Worm (Caenorhabditis elegans) whole organism, mixed stage, embryonic: ENCODE results near the gene Y38H6C.18.
"Not testable (repeated sequence)": the region's sequence is repeated elsewhere in the genome, so short reads cannot be mapped to it uniquely, and the experiment has no call there.

Source experiments
- M03D4.4 ChIP-seq: sonication (generic microtip); optimal IDR thresholded peaks from 2 replicates; lab custom pipeline; 2017; ENCODE audit warnings: mild to moderate bottlenecking, missing genetic modification characterization, missing compliant biosample characterization
- bed-3 ChIP-seq: fragments of 200-800 bp; sonication (Bioruptor generic); optimal IDR thresholded peaks from 3 replicates; lab custom pipeline; 2018; ENCODE audit warnings: mild to moderate bottlenecking, missing genetic modification characterization, moderate library complexity, missing compliant biosample characterization
- blmp-1 ChIP-seq: fragments of 150-350 bp; optimal IDR thresholded peaks from 2 replicates; lab custom pipeline; 2014; ENCODE audit warnings: missing biosample characterization, missing genetic modification characterization
- ceh-39 ChIP-seq: fragments of 150-350 bp; optimal IDR thresholded peaks from 2 replicates; lab custom pipeline; 2014; ENCODE audit warnings: missing biosample characterization, missing genetic modification characterization
- ceh-43 ChIP-seq: fragments of 200-800 bp; sonication (Bioruptor generic); optimal IDR thresholded peaks from 2 replicates; lab custom pipeline; 2018; ENCODE audit warnings: mild to moderate bottlenecking, missing genetic modification characterization, moderate library complexity, missing compliant biosample characterization
- ceh-83 ChIP-seq: fragments of 200-800 bp; sonication (Bioruptor generic); optimal IDR thresholded peaks from 2 replicates; lab custom pipeline; 2018; ENCODE audit warnings: mild to moderate bottlenecking, missing genetic modification characterization, missing compliant biosample characterization
- ces-1 ChIP-seq: fragments of 150-350 bp; optimal IDR thresholded peaks from 2 replicates; lab custom pipeline; 2014; ENCODE audit warnings: missing biosample characterization, missing genetic modification reagents, missing genetic modification characterization
- cnd-1 ChIP-seq: fragments of 200-800 bp; sonication (Bioruptor generic); optimal IDR thresholded peaks from 2 replicates; lab custom pipeline; 2018; ENCODE audit warnings: mild to moderate bottlenecking, missing genetic modification characterization, missing compliant biosample characterization
- drap-1 ChIP-seq: fragments of 200-800 bp; sonication (Bioruptor generic); optimal IDR thresholded peaks from 3 replicates; lab custom pipeline; 2018; ENCODE audit warnings: mild to moderate bottlenecking, missing genetic modification characterization, missing compliant biosample characterization
- elt-1 ChIP-seq: sonication (generic microtip); optimal IDR thresholded peaks from 2 replicates; lab custom pipeline; 2017; ENCODE audit warnings: missing genetic modification characterization, mild to moderate bottlenecking, missing compliant biosample characterization, antibody characterized with exemption, moderate library complexity, borderline replicate concordance; ENCODE audit not compliant: insufficient read depth
- elt-3 ChIP-seq: fragments of 150-350 bp; optimal IDR thresholded peaks from 2 replicates; lab custom pipeline; 2014; ENCODE audit warnings: missing biosample characterization, missing genetic modification characterization
- flh-1 ChIP-seq: fragments of 200-800 bp; sonication (Bioruptor generic); optimal IDR thresholded peaks from 2 replicates; lab custom pipeline; 2018; ENCODE audit warnings: mild to moderate bottlenecking, missing genetic modification characterization, moderate library complexity, missing compliant biosample characterization
- ham-2 ChIP-seq: fragments of 200-800 bp; sonication (Bioruptor generic); optimal IDR thresholded peaks from 2 replicates; lab custom pipeline; 2018; ENCODE audit warnings: mild to moderate bottlenecking, missing genetic modification characterization, missing compliant biosample characterization
- hlh-1 ChIP-seq: fragments of 150-350 bp; optimal IDR thresholded peaks from 2 replicates; lab custom pipeline; 2014; ENCODE audit warnings: missing biosample characterization, missing genetic modification reagents, missing genetic modification characterization
- lin-13 ChIP-seq: fragments of 150-350 bp; optimal IDR thresholded peaks from 2 replicates; lab custom pipeline; 2014; ENCODE audit warnings: missing biosample characterization, missing genetic modification characterization
- lin-32 ChIP-seq: fragments of 200-800 bp; sonication (Bioruptor generic); optimal IDR thresholded peaks from 2 replicates; lab custom pipeline; 2018; ENCODE audit warnings: mild to moderate bottlenecking, missing genetic modification characterization, missing compliant biosample characterization
- lsy-2 ChIP-seq: fragments of 150-350 bp; optimal IDR thresholded peaks from 2 replicates; lab custom pipeline; 2014; ENCODE audit warnings: missing biosample characterization, missing genetic modification characterization
- mab-5 ChIP-seq: fragments of 150-350 bp; optimal IDR thresholded peaks from 2 replicates; lab custom pipeline; 2014; ENCODE audit warnings: missing biosample characterization, missing genetic modification characterization
- mep-1 ChIP-seq: fragments of 150-350 bp; optimal IDR thresholded peaks from 2 replicates; lab custom pipeline; 2017; ENCODE audit warnings: missing biosample characterization, missing genetic modification reagents, missing genetic modification characterization, inconsistent platforms
- nhr-12 ChIP-seq: fragments of 150-350 bp; optimal IDR thresholded peaks from 2 replicates; lab custom pipeline; 2014; ENCODE audit warnings: missing biosample characterization, missing genetic modification characterization
- nhr-2 ChIP-seq: fragments of 150-350 bp; optimal IDR thresholded peaks from 2 replicates; lab custom pipeline; 2014; ENCODE audit warnings: missing biosample characterization, missing genetic modification characterization
- nhr-237 ChIP-seq: fragments of 150-350 bp; optimal IDR thresholded peaks from 2 replicates; lab custom pipeline; 2014; ENCODE audit warnings: missing biosample characterization, missing genetic modification characterization
- nhr-28 ChIP-seq: fragments of 150-350 bp; optimal IDR thresholded peaks from 2 replicates; lab custom pipeline; 2014; ENCODE audit warnings: missing biosample characterization, missing genetic modification characterization
- nhr-76 ChIP-seq: sonication (generic microtip); optimal IDR thresholded peaks from 2 replicates; lab custom pipeline; 2017; ENCODE audit warnings: missing biosample characterization, missing genetic modification characterization
- pha-4 ChIP-seq: fragments of 150-350 bp; optimal IDR thresholded peaks from 2 replicates; lab custom pipeline; 2018; ENCODE audit warnings: missing biosample characterization, missing genetic modification reagents, missing genetic modification characterization
- sem-2 ChIP-seq: fragments of 200-800 bp; sonication (Bioruptor generic); optimal IDR thresholded peaks from 2 replicates; lab custom pipeline; 2018; ENCODE audit warnings: mild to moderate bottlenecking, missing genetic modification characterization, missing compliant biosample characterization
- sptf-1 ChIP-seq: sonication (generic microtip); optimal IDR thresholded peaks from 2 replicates; lab custom pipeline; 2017; ENCODE audit warnings: mild to moderate bottlenecking, missing genetic modification characterization, moderate library complexity, missing compliant biosample characterization
- tbx-8 ChIP-seq: fragments of 200-800 bp; sonication (Bioruptor generic); optimal IDR thresholded peaks from 2 replicates; lab custom pipeline; 2018; ENCODE audit warnings: mild to moderate bottlenecking, missing genetic modification characterization, moderate library complexity, missing compliant biosample characterization
- unc-39 ChIP-seq: fragments of 150-350 bp; optimal IDR thresholded peaks from 2 replicates; lab custom pipeline; 2014; ENCODE audit warnings: missing biosample characterization, missing genetic modification characterization
- unc-62 ChIP-seq: fragments of 150-350 bp; optimal IDR thresholded peaks from 2 replicates; lab custom pipeline; 2014; ENCODE audit warnings: missing biosample characterization, missing genetic modification reagents, missing genetic modification characterization
- zip-8 ChIP-seq: fragments of 150-350 bp; optimal IDR thresholded peaks from 2 replicates; lab custom pipeline; 2014; ENCODE audit warnings: missing biosample characterization, missing genetic modification characterization
- ztf-11 ChIP-seq: fragments of 150-350 bp; optimal IDR thresholded peaks from 2 replicates; lab custom pipeline; 2014; ENCODE audit warnings: missing biosample characterization, missing genetic modification characterization

The Y38H6C.18 gene

ce11 chrV:20564054-20564453 lies 17.1 kb upstream of the Y38H6C.18 start, which contains the start of gene F26F2.13:
Gene F26F2.13 (plus strand): TSS chrV:20564354.
- not testable (repeated sequence) for TF ChIP-seq hlh-1 (tag; lab: Kevin White, UChicago); nhr-2 (tag; lab: Kevin White, UChicago); ham-2
- TF ChIP-seq, all 35 proteins: peak for 0; not testable (repeated sequence) for 35

ce11 chrV:20561795-20562194 lies 14.8 kb upstream of the Y38H6C.18 start, which contains the start of gene F26F2.1:
Gene F26F2.1 (minus strand): TSS chrV:20561895.
- TF ChIP-seq ceh-83 (GFP tag; lab: Kevin White, UChicago) = no peak
- TF ChIP-seq mep-1 (tag; lab: Kevin White, UChicago) = no peak
- no peak for TF ChIP-seq unc-62 (GFP tag; lab: Kevin White, UChicago)
- TF ChIP-seq sptf-1 (tag; lab: Kevin White, UChicago) = no peak
- no peak for TF ChIP-seq ham-2
- TF ChIP-seq elt-1 (tag; lab: Kevin White, UChicago) = no peak
- TF ChIP-seq M03D4.4 (tag; lab: Kevin White, UChicago) = no peak
- TF ChIP-seq tbx-8 (GFP tag; lab: Kevin White, UChicago) = no peak
- TF ChIP-seq bed-3 (GFP tag; lab: Kevin White, UChicago) = no peak
- TF ChIP-seq zip-8 = no peak
- TF ChIP-seq flh-1 = no peak
- TF ChIP-seq sem-2 (GFP tag; lab: Kevin White, UChicago) = no peak
- TF ChIP-seq lin-13 (tag; lab: Kevin White, UChicago) = no peak
- TF ChIP-seq nhr-237 (tag; lab: Kevin White, UChicago) = no peak
- no peak for TF ChIP-seq ztf-11 (tag; lab: Kevin White, UChicago)

ce11 chrV:20558270-20558669 lies 11.3 kb upstream of the Y38H6C.18 start, which contains the start of gene abf-4:
Gene abf-4 (minus strand): TSS chrV:20558370.
- TF ChIP-seq nhr-28 (tag; lab: Kevin White, UChicago) = no peak
- TF ChIP-seq nhr-76 = no peak
- no peak for TF ChIP-seq lsy-2 (tag; lab: Kevin White, UChicago)
- TF ChIP-seq ceh-39 (tag; lab: Kevin White, UChicago) = no peak
- no peak for TF ChIP-seq elt-3 (tag; lab: Kevin White, UChicago)
- no peak for TF ChIP-seq unc-62 (GFP tag; lab: Kevin White, UChicago)
- TF ChIP-seq zip-8 = no peak
- no peak for TF ChIP-seq elt-1 (tag; lab: Kevin White, UChicago)
- no peak for TF ChIP-seq sem-2 (GFP tag; lab: Kevin White, UChicago)
- no peak for TF ChIP-seq ceh-43 (GFP tag; lab: Kevin White, UChicago)
- TF ChIP-seq mep-1 (tag; lab: Kevin White, UChicago) = no peak
- TF ChIP-seq M03D4.4 (tag; lab: Kevin White, UChicago) = no peak
- no peak for TF ChIP-seq tbx-8 (GFP tag; lab: Kevin White, UChicago)
- no peak for TF ChIP-seq ham-2
- no peak for TF ChIP-seq pha-4 (tag; lab: Kevin White, UChicago)
- no peak for TF ChIP-seq drap-1 (GFP tag; lab: Kevin White, UChicago)
- TF ChIP-seq ces-1 (GFP tag; lab: Kevin White, UChicago) = no peak

ce11 chrV:20556260-20556659 lies 9.3 kb upstream of the Y38H6C.18 start, which contains the start of gene Y38H6C.23:
Gene Y38H6C.23 (minus strand): TSS chrV:20556360.
- TF ChIP-seq ceh-43 (GFP tag; lab: Kevin White, UChicago) = no peak
- TF ChIP-seq ham-2 = no peak
- no peak for TF ChIP-seq M03D4.4 (tag; lab: Kevin White, UChicago)
- no peak for TF ChIP-seq flh-1
- TF ChIP-seq sem-2 (GFP tag; lab: Kevin White, UChicago) = no peak
- TF ChIP-seq nhr-76 = no peak
- no peak for TF ChIP-seq lsy-2 (tag; lab: Kevin White, UChicago)
- TF ChIP-seq ztf-11 (tag; lab: Kevin White, UChicago) = no peak
- no peak for TF ChIP-seq unc-39 (tag; lab: Kevin White, UChicago)
- no peak for TF ChIP-seq sptf-1 (tag; lab: Kevin White, UChicago)
- TF ChIP-seq nhr-237 (tag; lab: Kevin White, UChicago) = no peak
- no peak for TF ChIP-seq cnd-1 (tag; lab: Kevin White, UChicago)
- no peak for TF ChIP-seq hlh-1 (tag; lab: Kevin White, UChicago)
- no peak for TF ChIP-seq lin-32 (GFP tag; lab: Kevin White, UChicago)
- TF ChIP-seq, all 35 proteins: peak for 0

- TF ChIP-seq nhr-28 (tag; lab: Kevin White, UChicago) (no peak), drap-1 (GFP tag; lab: Kevin White, UChicago) (no peak), blmp-1 (tag; lab: Kevin White, UChicago) (no peak), bed-3 (GFP tag; lab: Kevin White, UChicago) (no peak), lin-32 (GFP tag; lab: Kevin White, UChicago) (no peak), unc-62 (GFP tag; lab: Kevin White, UChicago) (no peak), mep-1 (tag; lab: Kevin White, UChicago) (no peak), lin-13 (tag; lab: Kevin White, UChicago) (no peak), ceh-83 (GFP tag; lab: Kevin White, UChicago) (no peak), sptf-1 (tag; lab: Kevin White, UChicago) (no peak), mab-5 (no peak), ztf-11 (tag; lab: Kevin White, UChicago) (no peak), ham-2 (no peak), flh-1 (no peak), tbx-8 (GFP tag; lab: Kevin White, UChicago) (no peak), nhr-12 (tag; lab: Kevin White, UChicago) (no peak)
These were observed 8.2 kb upstream of the Y38H6C.18 start, which contains the start of gene Y38H6C.21 for ce11 chrV:20555120-20555519. Gene Y38H6C.21 (minus strand): TSS chrV:20555267.
